Worm (Caenorhabditis elegans): ENCODE data around the gene F15B9.11.
A peak's percentile ranks its signal among the peaks of the same experiment; 100 is the strongest.

DNA sequence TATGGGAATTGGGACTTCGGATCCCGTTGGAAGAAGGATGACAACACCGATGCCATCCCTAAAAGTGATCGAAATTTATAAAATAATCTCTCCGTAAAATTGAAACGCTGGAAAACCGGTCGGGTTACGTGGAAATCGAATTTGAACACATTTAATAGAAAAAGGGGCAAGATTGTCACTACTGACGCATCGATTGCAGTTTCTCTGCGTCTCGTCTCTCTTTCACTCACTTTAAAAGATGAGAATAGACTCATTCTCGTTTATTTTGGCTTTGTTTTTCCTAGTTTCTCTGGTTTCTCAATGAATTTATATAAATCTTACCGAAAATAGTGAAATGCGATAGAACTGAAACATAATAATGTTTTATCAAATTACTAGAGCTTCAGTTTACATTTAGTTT is 49.0 kb upstream of the F15B9.11 start, which contains the start of gene scyl-1:
- TF ChIP-seq hmg-4 (GFP tag; optimal IDR thresholded peaks at IDR 0.05), result no peak
- TF ChIP-seq ama-1 (optimal IDR thresholded peaks at IDR 0.05), result no peak
- TF ChIP-seq tra-4 (tag; optimal IDR thresholded peaks at IDR 0.05), result no peak
- no peak for TF ChIP-seq sea-1 (GFP tag; conservative IDR thresholded peaks at IDR 0.05)
- TF ChIP-seq hmbx-1 (tag; optimal IDR thresholded peaks at IDR 0.05), result no peak
- TF ChIP-seq ets-7 (tag; optimal IDR thresholded peaks at IDR 0.05), result no peak
- no peak for TF ChIP-seq ceh-36 (tag; optimal IDR thresholded peaks at IDR 0.05)
- peak; percentile 31; the same call in 1 of the 2 replicates for TF ChIP-seq flt-1 (GFP tag; IDR thresholded peaks at IDR 0.05)
- peak; percentile 11 for TF ChIP-seq F13C5.2 (tag; optimal IDR thresholded peaks at IDR 0.05)
